Worm (Caenorhabditis elegans): ENCODE data around the gene acp-4.

Gene acp-4

ce11 chrII:8392215-8392614, 42.7 kb downstream of the acp-4 start:
- no peak for TF ChIP-seq B0310.2 (tag; optimal IDR thresholded peaks at IDR 0.05)
- TF ChIP-seq flt-1 (GFP tag; IDR thresholded peaks at IDR 0.05): no peak
- no peak for TF ChIP-seq ceh-13 (GFP tag; optimal IDR thresholded peaks at IDR 0.05)
- no peak for TF ChIP-seq tbx-11 (GFP tag; IDR thresholded peaks at IDR 0.05)
- no peak for TF ChIP-seq hmbx-1 (tag; optimal IDR thresholded peaks at IDR 0.05)
- no peak for TF ChIP-seq hnd-1 (tag; optimal IDR thresholded peaks at IDR 0.05)
- no peak for TF ChIP-seq scrt-1 (GFP tag; IDR thresholded peaks at IDR 0.05)
- TF ChIP-seq ama-1 (optimal IDR thresholded peaks at IDR 0.05): no peak
- no peak for TF ChIP-seq tbx-37 (GFP tag; conservative IDR thresholded peaks at IDR 0.05)
- no peak for TF ChIP-seq ceh-36 (tag; optimal IDR thresholded peaks at IDR 0.05)
- TF ChIP-seq hmg-4 (GFP tag; optimal IDR thresholded peaks at IDR 0.05): no peak
- no peak for TF ChIP-seq aly-1 (tag; optimal IDR thresholded peaks at IDR 0.05)
- TF ChIP-seq ets-7 (tag; optimal IDR thresholded peaks at IDR 0.05): no peak
- TF ChIP-seq pes-1 (GFP tag; IDR thresholded peaks at IDR 0.05): no peak
- TF ChIP-seq tra-4 (tag; optimal IDR thresholded peaks at IDR 0.05): no peak
- TF ChIP-seq F13C5.2 (tag; optimal IDR thresholded peaks at IDR 0.05): no peak
- TF ChIP-seq sea-1 (GFP tag; conservative IDR thresholded peaks at IDR 0.05): no peak

DNA sequence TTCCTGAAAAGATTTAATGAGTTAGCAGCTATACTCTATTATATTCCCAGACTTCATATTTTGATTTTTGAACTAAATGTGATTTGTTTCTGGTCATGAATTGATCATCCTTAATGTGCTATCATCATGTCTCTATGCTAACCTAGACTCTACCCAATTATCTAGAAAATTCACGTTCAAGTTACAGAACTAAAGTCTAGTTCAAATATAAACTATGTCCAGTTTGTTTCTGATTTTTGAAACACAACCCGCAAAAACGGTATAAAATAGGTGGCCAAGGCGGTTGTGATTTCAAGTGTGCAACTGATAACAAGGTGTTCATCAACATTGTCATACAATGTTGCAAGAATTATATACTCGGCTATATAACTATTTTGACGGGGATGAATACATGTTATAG, 44.2 kb downstream of the acp-4 start, which contains the start of gene F49E12.10:
TSS of gene F49E12.10 (plus strand) at position 301 of the 400 bp plus-strand sequence.
- TF ChIP-seq hnd-1 (tag; optimal IDR thresholded peaks at IDR 0.05): no peak
- no peak for TF ChIP-seq ets-7 (tag; optimal IDR thresholded peaks at IDR 0.05)
- TF ChIP-seq hmg-4 (GFP tag; optimal IDR thresholded peaks at IDR 0.05): no peak
- no peak for TF ChIP-seq scrt-1 (GFP tag; IDR thresholded peaks at IDR 0.05)
- no peak for TF ChIP-seq ceh-36 (tag; optimal IDR thresholded peaks at IDR 0.05)
- TF ChIP-seq pes-1 (GFP tag; IDR thresholded peaks at IDR 0.05): no peak
- no peak for TF ChIP-seq sea-1 (GFP tag; conservative IDR thresholded peaks at IDR 0.05)
- TF ChIP-seq tbx-11 (GFP tag; IDR thresholded peaks at IDR 0.05): no peak
- TF ChIP-seq B0310.2 (tag; optimal IDR thresholded peaks at IDR 0.05): no peak
- TF ChIP-seq ama-1 (optimal IDR thresholded peaks at IDR 0.05): no peak
- no peak for TF ChIP-seq tbx-37 (GFP tag; conservative IDR thresholded peaks at IDR 0.05)
- TF ChIP-seq ceh-13 (GFP tag; optimal IDR thresholded peaks at IDR 0.05): no peak
- no peak for TF ChIP-seq flt-1 (GFP tag; IDR thresholded peaks at IDR 0.05)
- TF ChIP-seq hmbx-1 (tag; optimal IDR thresholded peaks at IDR 0.05): no peak
- TF ChIP-seq aly-1 (tag; optimal IDR thresholded peaks at IDR 0.05): no peak
- TF ChIP-seq F13C5.2 (tag; optimal IDR thresholded peaks at IDR 0.05): no peak

ce11 chrII:8388001-8388513, 46.8 kb downstream of the acp-4 start, which contains the start of gene drd-1:
Gene drd-1, plus strand, starts transcription at chrII:8388051.
- TF ChIP-seq F13C5.2 (tag; optimal IDR thresholded peaks at IDR 0.05) (no peak), ama-1 (optimal IDR thresholded peaks at IDR 0.05) (no peak), tbx-37 (GFP tag; conservative IDR thresholded peaks at IDR 0.05) (no peak), sea-1 (GFP tag; conservative IDR thresholded peaks at IDR 0.05) (no peak), ceh-13 (GFP tag; optimal IDR thresholded peaks at IDR 0.05) (no peak), aly-1 (tag; optimal IDR thresholded peaks at IDR 0.05) (no peak), tra-4 (tag; optimal IDR thresholded peaks at IDR 0.05) (no peak), B0310.2 (tag; optimal IDR thresholded peaks at IDR 0.05) (no peak), tbx-11 (GFP tag; IDR thresholded peaks at IDR 0.05) (no peak), ceh-36 (tag; optimal IDR thresholded peaks at IDR 0.05) (no peak)

ce11 chrII:8386897-8387296, 48.0 kb downstream of the acp-4 start:
- TF ChIP-seq hmg-4 (GFP tag; optimal IDR thresholded peaks at IDR 0.05) (no peak), scrt-1 (GFP tag; IDR thresholded peaks at IDR 0.05) (no peak), ets-7 (tag; optimal IDR thresholded peaks at IDR 0.05) (no peak), hmbx-1 (tag; optimal IDR thresholded peaks at IDR 0.05) (no peak), hnd-1 (tag; optimal IDR thresholded peaks at IDR 0.05) (no peak), ceh-36 (tag; optimal IDR thresholded peaks at IDR 0.05) (no peak), sea-1 (GFP tag; conservative IDR thresholded peaks at IDR 0.05) (no peak)

ce11 chrII:8385561-8385960, 49.3 kb downstream of the acp-4 start:
- TF ChIP-seq ceh-13 (GFP tag; optimal IDR thresholded peaks at IDR 0.05) (no peak), ama-1 (optimal IDR thresholded peaks at IDR 0.05) (no peak), hmg-4 (GFP tag; optimal IDR thresholded peaks at IDR 0.05) (no peak), flt-1 (GFP tag; IDR thresholded peaks at IDR 0.05) (no peak), hmbx-1 (tag; optimal IDR thresholded peaks at IDR 0.05) (no peak), hnd-1 (tag; optimal IDR thresholded peaks at IDR 0.05) (no peak), tra-4 (tag; optimal IDR thresholded peaks at IDR 0.05) (no peak), B0310.2 (tag; optimal IDR thresholded peaks at IDR 0.05) (no peak), aly-1 (tag; optimal IDR thresholded peaks at IDR 0.05) (no peak), F13C5.2 (tag; optimal IDR thresholded peaks at IDR 0.05) (no peak), scrt-1 (GFP tag; IDR thresholded peaks at IDR 0.05) (no peak), tbx-11 (GFP tag; IDR thresholded peaks at IDR 0.05) (no peak), ets-7 (tag; optimal IDR thresholded peaks at IDR 0.05) (no peak), pes-1 (GFP tag; IDR thresholded peaks at IDR 0.05) (no peak), tbx-37 (GFP tag; conservative IDR thresholded peaks at IDR 0.05) (no peak), sea-1 (GFP tag; conservative IDR thresholded peaks at IDR 0.05) (no peak)

DNA sequence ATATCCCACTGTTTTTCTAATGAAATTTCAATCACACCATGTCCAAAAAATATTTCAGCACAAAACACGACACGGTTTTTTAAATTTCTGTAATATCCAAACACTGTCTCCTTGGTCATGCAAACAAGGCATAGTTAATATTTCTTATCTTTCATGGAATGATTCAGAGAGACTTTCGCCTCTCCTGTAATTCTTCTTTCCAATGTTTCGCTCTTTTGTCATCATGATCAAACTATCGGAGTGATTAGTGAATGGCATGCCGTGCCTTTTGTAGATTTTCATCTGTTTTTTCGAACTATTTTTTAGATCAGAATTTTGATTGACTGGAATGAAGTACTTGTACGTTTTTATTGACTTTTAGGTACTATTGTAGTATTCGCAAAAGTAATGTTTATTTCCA, 50.6 kb downstream of the acp-4 start:
- TF ChIP-seq flt-1 (GFP tag; IDR thresholded peaks at IDR 0.05) (no peak), ets-7 (tag; optimal IDR thresholded peaks at IDR 0.05) (no peak), tra-4 (tag; optimal IDR thresholded peaks at IDR 0.05) (no peak), tbx-11 (GFP tag; IDR thresholded peaks at IDR 0.05) (no peak), pes-1 (GFP tag; IDR thresholded peaks at IDR 0.05) (no peak), scrt-1 (GFP tag; IDR thresholded peaks at IDR 0.05) (no peak), hmg-4 (GFP tag; optimal IDR thresholded peaks at IDR 0.05) (no peak), ama-1 (optimal IDR thresholded peaks at IDR 0.05) (no peak), sea-1 (GFP tag; conservative IDR thresholded peaks at IDR 0.05) (no peak), aly-1 (tag; optimal IDR thresholded peaks at IDR 0.05) (no peak), hnd-1 (tag; optimal IDR thresholded peaks at IDR 0.05) (no peak), hmbx-1 (tag; optimal IDR thresholded peaks at IDR 0.05) (no peak), tbx-37 (GFP tag; conservative IDR thresholded peaks at IDR 0.05) (no peak), F13C5.2 (tag; optimal IDR thresholded peaks at IDR 0.05) (no peak), ceh-36 (tag; optimal IDR thresholded peaks at IDR 0.05) (no peak), ceh-13 (GFP tag; optimal IDR thresholded peaks at IDR 0.05) (no peak)

DNA sequence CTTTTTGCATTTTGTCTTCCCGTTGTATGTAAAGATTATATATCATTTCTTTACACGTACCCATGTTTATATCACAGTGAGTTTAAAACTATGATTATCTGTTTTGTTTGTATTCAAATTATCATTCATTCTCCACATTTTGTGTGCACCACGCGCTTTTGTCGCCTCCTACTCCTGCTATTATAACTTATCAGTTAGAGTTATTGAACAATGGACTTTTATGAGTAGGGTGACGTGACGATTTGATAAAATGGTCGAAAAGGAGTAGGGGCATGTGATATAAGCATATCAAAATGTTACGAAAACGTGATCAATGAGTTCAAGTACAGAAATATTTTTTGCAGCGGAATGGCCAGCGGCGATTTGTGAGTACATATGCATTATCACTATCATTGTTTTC, 52.0 kb downstream of the acp-4 start:
- no peak for TF ChIP-seq pes-1 (GFP tag; IDR thresholded peaks at IDR 0.05)
- TF ChIP-seq flt-1 (GFP tag; IDR thresholded peaks at IDR 0.05): no peak
- TF ChIP-seq tbx-37 (GFP tag; conservative IDR thresholded peaks at IDR 0.05): no peak
- no peak for TF ChIP-seq hmbx-1 (tag; optimal IDR thresholded peaks at IDR 0.05)
- TF ChIP-seq scrt-1 (GFP tag; IDR thresholded peaks at IDR 0.05): no peak
- TF ChIP-seq hmg-4 (GFP tag; optimal IDR thresholded peaks at IDR 0.05): no peak
- TF ChIP-seq B0310.2 (tag; optimal IDR thresholded peaks at IDR 0.05): no peak
- no peak for TF ChIP-seq ets-7 (tag; optimal IDR thresholded peaks at IDR 0.05)
- TF ChIP-seq aly-1 (tag; optimal IDR thresholded peaks at IDR 0.05): no peak
- TF ChIP-seq tbx-11 (GFP tag; IDR thresholded peaks at IDR 0.05): no peak
- no peak for TF ChIP-seq tra-4 (tag; optimal IDR thresholded peaks at IDR 0.05)
- TF ChIP-seq ceh-13 (GFP tag; optimal IDR thresholded peaks at IDR 0.05): no peak
- TF ChIP-seq sea-1 (GFP tag; conservative IDR thresholded peaks at IDR 0.05): no peak

All from whole organism, early embryonic.